Fruit fly (Drosophila melanogaster) whole organism, adult: Measurements from ENCODE around the gene janB.

Experiments
- pad ChIP-seq: fragments of 200-800 bp; sonication (Bioruptor generic); optimal IDR thresholded peaks from 3 replicates; lab custom pipeline; 2017; ENCODE audit warnings: missing biosample characterization, missing genetic modification characterization, mild to moderate bottlenecking, moderate library complexity, missing genetic modification reagents
- tj ChIP-seq: fragments of 200-800 bp; sonication (Bioruptor generic); optimal IDR thresholded peaks from 3 replicates; lab custom pipeline; 2017; ENCODE audit warnings: missing biosample characterization, mild to moderate bottlenecking, missing genetic modification characterization, moderate library complexity

DNA sequence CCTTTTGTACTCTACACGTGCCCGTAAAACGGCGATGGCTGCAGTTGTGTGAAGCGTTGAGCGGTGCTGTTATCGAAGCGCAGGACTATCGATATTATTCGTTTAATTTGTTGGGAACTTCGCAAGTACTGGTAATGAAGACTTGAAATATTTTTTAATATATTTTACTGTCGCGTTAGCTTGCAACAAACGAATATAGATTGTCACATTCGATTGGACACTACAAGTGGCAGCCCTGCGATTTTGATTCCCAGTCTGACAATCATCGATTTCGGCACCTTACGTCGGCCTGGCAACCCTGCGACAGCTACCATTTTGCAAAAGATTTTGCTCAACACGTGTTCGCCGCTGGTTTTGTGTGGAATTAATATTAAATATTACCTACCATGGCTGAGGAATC lies 33.9 kb downstream of the janB start, which contains the start of the genes Nlp and Nph:
- peak; percentile 30 for TF ChIP-seq pad
- TF ChIP-seq tj (GFP tag; lab: Kevin White, UChicago): peak; percentile 56
